Worm (Caenorhabditis elegans) whole organism, mixed stage, embryonic: ENCODE measurements around the gene ZK228.1.

ENCODE experiments used
- elt-1 ChIP-seq: sonication (generic microtip); optimal IDR thresholded peaks from 2 replicates; lab custom pipeline; 2017; ENCODE audit warnings: missing genetic modification characterization, mild to moderate bottlenecking, missing compliant biosample characterization, antibody characterized with exemption, moderate library complexity, borderline replicate concordance; ENCODE audit not compliant: insufficient read depth
- elt-3 ChIP-seq: fragments of 150-350 bp; optimal IDR thresholded peaks from 2 replicates; lab custom pipeline; 2014; ENCODE audit warnings: missing biosample characterization, missing genetic modification characterization
- lin-13 ChIP-seq: fragments of 150-350 bp; optimal IDR thresholded peaks from 2 replicates; lab custom pipeline; 2014; ENCODE audit warnings: missing biosample characterization, missing genetic modification characterization
- nhr-12 ChIP-seq: fragments of 150-350 bp; optimal IDR thresholded peaks from 2 replicates; lab custom pipeline; 2014; ENCODE audit warnings: missing biosample characterization, missing genetic modification characterization
- nhr-2 ChIP-seq: fragments of 150-350 bp; optimal IDR thresholded peaks from 2 replicates; lab custom pipeline; 2014; ENCODE audit warnings: missing biosample characterization, missing genetic modification characterization
- nhr-237 ChIP-seq: fragments of 150-350 bp; optimal IDR thresholded peaks from 2 replicates; lab custom pipeline; 2014; ENCODE audit warnings: missing biosample characterization, missing genetic modification characterization
- nhr-28 ChIP-seq: fragments of 150-350 bp; optimal IDR thresholded peaks from 2 replicates; lab custom pipeline; 2014; ENCODE audit warnings: missing biosample characterization, missing genetic modification characterization
- nhr-76 ChIP-seq: sonication (generic microtip); optimal IDR thresholded peaks from 2 replicates; lab custom pipeline; 2017; ENCODE audit warnings: missing biosample characterization, missing genetic modification characterization
- pha-4 ChIP-seq: fragments of 150-350 bp; optimal IDR thresholded peaks from 2 replicates; lab custom pipeline; 2018; ENCODE audit warnings: missing biosample characterization, missing genetic modification reagents, missing genetic modification characterization
- unc-39 ChIP-seq: fragments of 150-350 bp; optimal IDR thresholded peaks from 2 replicates; lab custom pipeline; 2014; ENCODE audit warnings: missing biosample characterization, missing genetic modification characterization
- unc-62 ChIP-seq: fragments of 150-350 bp; optimal IDR thresholded peaks from 2 replicates; lab custom pipeline; 2014; ENCODE audit warnings: missing biosample characterization, missing genetic modification reagents, missing genetic modification characterization
- ztf-11 ChIP-seq: fragments of 150-350 bp; optimal IDR thresholded peaks from 2 replicates; lab custom pipeline; 2014; ENCODE audit warnings: missing biosample characterization, missing genetic modification characterization

DNA sequence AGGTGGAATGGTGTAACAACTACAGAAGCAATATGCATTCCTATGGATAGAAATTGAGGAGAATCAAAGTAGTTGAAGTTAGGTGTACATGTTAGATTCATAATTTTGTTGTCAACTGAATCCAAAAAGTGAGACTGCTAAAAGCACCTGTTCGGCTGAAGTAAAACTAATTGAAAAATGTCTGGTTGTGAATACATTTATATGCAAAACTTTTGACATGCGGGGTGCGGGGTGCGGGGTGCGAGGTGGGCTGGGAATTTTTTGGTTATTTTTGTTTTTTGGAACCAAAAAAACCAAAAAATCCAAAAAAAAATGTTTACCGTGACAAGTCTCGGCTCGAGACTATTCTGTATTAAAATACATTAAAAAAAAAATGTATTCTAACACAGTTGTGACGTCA is 34.1 kb upstream of the ZK228.1 start, which contains the start of gene srh-207:
- TF ChIP-seq nhr-12, result no peak
- TF ChIP-seq nhr-237 (tag; lab: Kevin White, UChicago), result no peak
- TF ChIP-seq nhr-28 (tag; lab: Kevin White, UChicago), result no peak
- TF ChIP-seq elt-3 (tag; lab: Kevin White, UChicago), result no peak
- TF ChIP-seq nhr-2 (tag; lab: Kevin White, UChicago), result no peak
- no peak for TF ChIP-seq unc-62 (GFP tag; lab: Kevin White, UChicago)
- TF ChIP-seq ztf-11 (tag; lab: Kevin White, UChicago), result no peak
- no peak for TF ChIP-seq nhr-76 (tag; lab: Kevin White, UChicago)
- TF ChIP-seq elt-1 (tag; lab: Kevin White, UChicago), result no peak
- TF ChIP-seq pha-4, result no peak
- no peak for TF ChIP-seq lin-13
- TF ChIP-seq unc-39 (tag; lab: Kevin White, UChicago), result no peak
